Worm (Caenorhabditis elegans) whole organism, L3 larva: ENCODE data around the gene srxa-7.

ENCODE experiments used
- R02D3.7 ChIP-seq: fragments of 150-350 bp; optimal IDR thresholded peaks from 2 replicates; lab custom pipeline; 2014; ENCODE audit warnings: missing biosample characterization, missing genetic modification characterization
- ZK546.5 ChIP-seq: sonication (generic microtip); optimal IDR thresholded peaks from 2 replicates; lab custom pipeline; 2017; ENCODE audit warnings: missing biosample characterization, missing genetic modification characterization
- aly-2 ChIP-seq: fragments of 150-350 bp; optimal IDR thresholded peaks from 2 replicates; lab custom pipeline; 2014; ENCODE audit warnings: missing biosample characterization, missing genetic modification characterization
- ama-1 ChIP-seq: fragments of 150-350 bp; optimal IDR thresholded peaks from 2 replicates; lab custom pipeline; 2018
- ceh-16 ChIP-seq: sonication (generic microtip); optimal IDR thresholded peaks from 2 replicates; lab custom pipeline; 2017; ENCODE audit warnings: missing biosample characterization, missing genetic modification characterization
- ceh-28 ChIP-seq: fragments of 150-350 bp; optimal IDR thresholded peaks from 2 replicates; lab custom pipeline; 2014; ENCODE audit warnings: missing biosample characterization, missing genetic modification reagents, missing genetic modification characterization
- ceh-82 ChIP-seq: fragments of 150-350 bp; optimal IDR thresholded peaks from 2 replicates; lab custom pipeline; 2014; ENCODE audit warnings: missing biosample characterization, missing genetic modification characterization
- ceh-9 ChIP-seq: sonication (generic microtip); optimal IDR thresholded peaks from 2 replicates; lab custom pipeline; 2018; ENCODE audit warnings: missing biosample characterization, missing genetic modification characterization
- daf-12 ChIP-seq: fragments of 150-350 bp; optimal IDR thresholded peaks from 2 replicates; lab custom pipeline; 2014; ENCODE audit warnings: missing biosample characterization, missing genetic modification reagents, missing genetic modification characterization
- egl-27 ChIP-seq: sonication (generic microtip); optimal IDR thresholded peaks from 4 replicates; lab custom pipeline; 2017; ENCODE audit warnings: missing biosample characterization, missing genetic modification reagents, missing genetic modification characterization
- egl-5 ChIP-seq: fragments of 150-350 bp; optimal IDR thresholded peaks from 2 replicates; lab custom pipeline; 2017; ENCODE audit warnings: missing biosample characterization, missing genetic modification reagents, missing genetic modification characterization, inconsistent platforms
- elt-1 ChIP-seq: fragments of 150-350 bp; optimal IDR thresholded peaks from 2 replicates; lab custom pipeline; 2014; ENCODE audit warnings: missing biosample characterization, missing genetic modification characterization
- elt-2 ChIP-seq: sonication (generic microtip); optimal IDR thresholded peaks from 2 replicates; lab custom pipeline; 2016; ENCODE audit warnings: missing genetic modification reagents, mild to moderate bottlenecking, missing genetic modification characterization, missing compliant biosample characterization
- elt-3 ChIP-seq, 3 experiments: fragments of 150-350 bp in 1 of 3; sonication (generic microtip) in 2 of 3; optimal IDR thresholded peaks; 2 replicates in 2 of 3; 4 replicates in 1 of 3; lab custom pipeline; 2014 to 2017; ENCODE audit warnings: missing biosample characterization in 3 of 3, missing genetic modification characterization in 3 of 3
- eor-1 ChIP-seq, 2 experiments: fragments of 150-350 bp; optimal IDR thresholded peaks; 2 replicates each; lab custom pipeline; 2014 to 2018; ENCODE audit warnings: missing biosample characterization in 2 of 2, missing genetic modification characterization in 2 of 2
- fkh-10 ChIP-seq: sonication (generic microtip); optimal IDR thresholded peaks from 2 replicates; lab custom pipeline; 2017; ENCODE audit warnings: missing biosample characterization, missing genetic modification reagents, missing genetic modification characterization
- fkh-2 ChIP-seq: fragments of 150-350 bp; optimal IDR thresholded peaks from 2 replicates; lab custom pipeline; 2014; ENCODE audit warnings: missing biosample characterization, missing genetic modification reagents, missing genetic modification characterization
- fos-1 ChIP-seq: fragments of 150-350 bp; optimal IDR thresholded peaks from 2 replicates; lab custom pipeline; 2014; ENCODE audit warnings: missing biosample characterization, missing genetic modification characterization
- hmg-11 ChIP-seq: sonication (generic microtip); optimal IDR thresholded peaks from 2 replicates; lab custom pipeline; 2016; ENCODE audit warnings: missing genetic modification characterization, missing compliant biosample characterization
- jun-1 ChIP-seq: fragments of 150-350 bp; optimal IDR thresholded peaks from 2 replicates; lab custom pipeline; 2014; ENCODE audit warnings: missing biosample characterization, missing genetic modification reagents, missing genetic modification characterization
- lin-15B ChIP-seq: fragments of 150-350 bp; optimal IDR thresholded peaks from 2 replicates; lab custom pipeline; 2014; ENCODE audit warnings: missing biosample characterization, missing genetic modification characterization
- lin-39 ChIP-seq: fragments of 150-350 bp; optimal IDR thresholded peaks from 2 replicates; lab custom pipeline; 2018; ENCODE audit warnings: missing biosample characterization, missing genetic modification reagents, missing genetic modification characterization
- lsy-12 ChIP-seq: sonication (generic microtip); optimal IDR thresholded peaks from 2 replicates; lab custom pipeline; 2016; ENCODE audit warnings: mild to moderate bottlenecking, missing genetic modification characterization, missing compliant biosample characterization
- mdl-1 ChIP-seq: fragments of 150-350 bp; optimal IDR thresholded peaks from 2 replicates; lab custom pipeline; 2014; ENCODE audit warnings: missing biosample characterization, missing genetic modification characterization
- mml-1 ChIP-seq: fragments of 150-350 bp; sonication (generic microtip); optimal IDR thresholded peaks from 3 replicates; lab custom pipeline; 2014; ENCODE audit warnings: missing biosample characterization, missing genetic modification characterization
- nfya-1 ChIP-seq: sonication (generic microtip); optimal IDR thresholded peaks from 2 replicates; lab custom pipeline; 2017; ENCODE audit warnings: missing genetic modification characterization, mild to moderate bottlenecking, missing compliant biosample characterization, antibody characterized with exemption, moderate library complexity; ENCODE audit not compliant: insufficient read depth
- nhr-11 ChIP-seq: fragments of 150-350 bp; optimal IDR thresholded peaks from 2 replicates; lab custom pipeline; 2014; ENCODE audit warnings: missing biosample characterization, missing genetic modification characterization
- nhr-12 ChIP-seq: fragments of 150-350 bp; optimal IDR thresholded peaks from 2 replicates; lab custom pipeline; 2014; ENCODE audit warnings: missing biosample characterization, missing genetic modification characterization
- nhr-23 ChIP-seq: fragments of 150-350 bp; optimal IDR thresholded peaks from 2 replicates; lab custom pipeline; 2014; ENCODE audit warnings: missing biosample characterization, missing genetic modification reagents, missing genetic modification characterization
- nhr-237 ChIP-seq: fragments of 150-350 bp; optimal IDR thresholded peaks from 2 replicates; lab custom pipeline; 2014; ENCODE audit warnings: missing biosample characterization, missing genetic modification characterization
- nhr-25 ChIP-seq: sonication (generic microtip); optimal IDR thresholded peaks from 2 replicates; lab custom pipeline; 2017; ENCODE audit warnings: missing biosample characterization, missing genetic modification characterization
- nhr-28 ChIP-seq: fragments of 150-350 bp; optimal IDR thresholded peaks from 2 replicates; lab custom pipeline; 2014; ENCODE audit warnings: missing biosample characterization, missing genetic modification characterization
- nhr-43 ChIP-seq: sonication (generic microtip); optimal IDR thresholded peaks from 2 replicates; lab custom pipeline; 2016; ENCODE audit warnings: mild to moderate bottlenecking, missing genetic modification characterization, missing compliant biosample characterization; ENCODE audit not compliant: poor library complexity, severe bottlenecking
- nhr-67 ChIP-seq: fragments of 150-350 bp; optimal IDR thresholded peaks from 2 replicates; lab custom pipeline; 2014; ENCODE audit warnings: missing biosample characterization, missing genetic modification characterization
- nhr-76 ChIP-seq: fragments of 150-350 bp; sonication (generic microtip); optimal IDR thresholded peaks from 5 replicates; lab custom pipeline; 2014; ENCODE audit warnings: missing biosample characterization, missing genetic modification characterization
- nhr-77 ChIP-seq: fragments of 150-350 bp; optimal IDR thresholded peaks from 2 replicates; lab custom pipeline; 2014; ENCODE audit warnings: missing biosample characterization, missing genetic modification characterization
- pha-4 ChIP-seq: fragments of 150-350 bp; optimal IDR thresholded peaks from 2 replicates; lab custom pipeline; 2014; ENCODE audit warnings: missing biosample characterization, missing genetic modification reagents, missing genetic modification characterization
- pqm-1 ChIP-seq: fragments of 150-350 bp; optimal IDR thresholded peaks from 2 replicates; lab custom pipeline; 2017; ENCODE audit warnings: missing biosample characterization, missing genetic modification characterization, inconsistent platforms
- sea-2 ChIP-seq: fragments of 150-350 bp; sonication (generic microtip); optimal IDR thresholded peaks from 4 replicates; lab custom pipeline; 2014; ENCODE audit warnings: missing biosample characterization, missing genetic modification reagents, missing genetic modification characterization
- skn-1 ChIP-seq: fragments of 150-350 bp; optimal IDR thresholded peaks from 2 replicates; lab custom pipeline; 2014; ENCODE audit warnings: missing biosample characterization, missing genetic modification characterization
- snpc-4 ChIP-seq: fragments of 150-350 bp; optimal IDR thresholded peaks from 2 replicates; lab custom pipeline; 2014; ENCODE audit warnings: missing biosample characterization, missing genetic modification characterization
- tbx-2 ChIP-seq: sonication (generic microtip); optimal IDR thresholded peaks from 2 replicates; lab custom pipeline; 2016; ENCODE audit warnings: mild to moderate bottlenecking, missing genetic modification characterization, missing compliant biosample characterization
- unc-39 ChIP-seq: sonication (generic microtip); optimal IDR thresholded peaks from 4 replicates; lab custom pipeline; 2017; ENCODE audit warnings: missing biosample characterization, missing genetic modification characterization
- unc-62 ChIP-seq: fragments of 150-350 bp; sonication (generic microtip); optimal IDR thresholded peaks from 4 replicates; lab custom pipeline; 2014; ENCODE audit warnings: missing biosample characterization, missing genetic modification reagents, missing genetic modification characterization
- zag-1 ChIP-seq: fragments of 150-350 bp; optimal IDR thresholded peaks from 2 replicates; lab custom pipeline; 2014; ENCODE audit warnings: missing biosample characterization, missing genetic modification characterization
- ztf-11 ChIP-seq: fragments of 150-350 bp; optimal IDR thresholded peaks from 2 replicates; lab custom pipeline; 2014; ENCODE audit warnings: missing biosample characterization, missing genetic modification characterization
- ztf-4 ChIP-seq: fragments of 150-350 bp; optimal IDR thresholded peaks from 2 replicates; lab custom pipeline; 2014; ENCODE audit warnings: missing biosample characterization, missing genetic modification characterization

srxa-7 gene

ce11 chrV:16354675-16355074 is 47.3 kb downstream of the srxa-7 start:
- TF ChIP-seq jun-1 (tag; lab: Kevin White, UChicago) (no peak), pha-4 (peak; percentile 6)

ce11 chrV:16355941-16356340 is 48.6 kb downstream of the srxa-7 start:
- no peak for TF ChIP-seq daf-12 (tag; lab: Kevin White, UChicago)
- peak; percentile 81 for TF ChIP-seq pha-4
- no peak for TF ChIP-seq nhr-67 (tag; lab: Kevin White, UChicago)
- TF ChIP-seq mml-1 (tag; lab: Kevin White, UChicago) = no peak
- TF ChIP-seq ceh-9 = no peak
- TF ChIP-seq unc-39 = no peak
- no peak for TF ChIP-seq elt-3 (tag; optimal IDR thresholded peaks at IDR 0.05; lab: Kevin White, UChicago)
- peak; percentile 85 for TF ChIP-seq skn-1 (tag; lab: Kevin White, UChicago)
- peak; percentile 34 for TF ChIP-seq ama-1 (lab: Kevin White, UChicago)
- TF ChIP-seq fos-1 (tag; lab: Kevin White, UChicago) = no peak
- TF ChIP-seq ceh-82 (tag; lab: Kevin White, UChicago) = peak; percentile 23
- TF ChIP-seq nhr-237 (tag; lab: Kevin White, UChicago) = no peak
- TF ChIP-seq sea-2 (GFP tag; lab: Kevin White, UChicago) = no peak
- no peak for TF ChIP-seq nhr-76 (tag; lab: Kevin White, UChicago)
- TF ChIP-seq nhr-28 (tag; lab: Kevin White, UChicago) = no peak
- TF ChIP-seq ztf-4 = no peak
- no peak for TF ChIP-seq nhr-12 (tag; lab: Kevin White, UChicago)
- TF ChIP-seq nhr-11 (tag; lab: Kevin White, UChicago) = no peak
- TF ChIP-seq nhr-43 (tag; lab: Kevin White, UChicago) = peak; percentile 60
- TF ChIP-seq zag-1 (tag; lab: Kevin White, UChicago) = no peak
- peak; percentile 52 for TF ChIP-seq snpc-4 (tag; lab: Kevin White, UChicago)
- no peak for TF ChIP-seq nhr-77 (tag; lab: Kevin White, UChicago)
- no peak for TF ChIP-seq fkh-2 (tag; lab: Kevin White, UChicago)
- peak; percentile 86 for TF ChIP-seq elt-2 (tag; lab: Kevin White, UChicago)
- TF ChIP-seq egl-5 = peak; percentile 70
- TF ChIP-seq ztf-11 (tag; lab: Kevin White, UChicago) = no peak
- peak; percentile 71 for TF ChIP-seq egl-27
- TF ChIP-seq ZK546.5 (tag; lab: Kevin White, UChicago) = no peak
- no peak for TF ChIP-seq elt-1 (tag; lab: Kevin White, UChicago)
- TF ChIP-seq ceh-16 (tag; lab: Kevin White, UChicago) = no peak
- no peak for TF ChIP-seq eor-1 (tag; optimal IDR thresholded peaks at IDR 0.05; lab: Kevin White, UChicago)
- peak; percentile 83 for TF ChIP-seq nhr-23
- TF ChIP-seq R02D3.7 (tag; lab: Kevin White, UChicago) = peak; percentile 72
- TF ChIP-seq pqm-1 (tag; lab: Kevin White, UChicago) = peak; percentile 91
- TF ChIP-seq lsy-12 (tag; lab: Kevin White, UChicago) = peak; percentile 84
- peak; percentile 84 for TF ChIP-seq ceh-28 (tag; lab: Kevin White, UChicago)
- peak; percentile 68 for TF ChIP-seq lin-15B (tag; lab: Kevin White, UChicago)
- TF ChIP-seq tbx-2 (tag; lab: Kevin White, UChicago) = peak; percentile 56
- TF ChIP-seq lin-39 = peak; percentile 92
- TF ChIP-seq aly-2 = no peak
- TF ChIP-seq nhr-25 = peak; percentile 64
- peak; percentile 96 for TF ChIP-seq jun-1 (tag; lab: Kevin White, UChicago)
- peak; percentile 99 for TF ChIP-seq hmg-11
- peak; percentile 13 for TF ChIP-seq unc-62 (GFP tag; lab: Kevin White, UChicago)
- TF ChIP-seq nfya-1 (tag; lab: Kevin White, UChicago) = peak; percentile 96
- peak; percentile 58 for TF ChIP-seq mdl-1 (tag; lab: Kevin White, UChicago)
- TF ChIP-seq fkh-10 (GFP tag; lab: Kevin White, UChicago) = peak; percentile 87
